Fruit fly (Drosophila melanogaster): ENCODE results near the gene CG14717.

Gene CG14717

DNA sequence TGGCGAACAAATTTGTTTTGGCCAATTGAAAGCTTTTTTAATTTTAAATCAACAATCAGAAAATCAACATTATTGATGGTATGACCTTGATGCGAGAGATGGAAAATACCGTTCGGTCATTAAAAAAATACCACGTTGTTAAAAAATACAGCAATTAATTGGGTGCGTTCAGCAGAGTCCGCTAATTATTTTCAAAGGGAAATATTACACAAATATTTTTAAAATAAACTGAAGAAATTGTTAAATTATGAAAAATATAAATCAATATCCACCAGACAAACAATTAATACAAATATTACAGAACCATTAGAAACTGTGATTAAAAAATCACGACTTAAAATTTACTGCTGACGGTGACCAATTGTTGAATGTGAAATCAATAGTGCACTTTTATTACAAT is 18.3 kb upstream of the CG14717 start, which contains the start of gene CG18476 (continued):
- TF ChIP-seq CG5953 (GFP tag; IDR thresholded peaks at IDR 0.05): peak; percentile 69
- TF ChIP-seq hbn (GFP tag; IDR thresholded peaks at IDR 0.05; ENCODE audit: partially characterized antibody): no peak
- TF ChIP-seq CG18764 (GFP tag; optimal IDR thresholded peaks at IDR 0.05): peak; percentile 87
- TF ChIP-seq CG1792 (GFP tag; optimal IDR thresholded peaks at IDR 0.05): peak; percentile 39
- TF ChIP-seq Sin3A (optimal IDR thresholded peaks at IDR 0.05): no peak
- peak; percentile 79 for TF ChIP-seq ham (GFP tag; IDR thresholded peaks at IDR 0.05)
- peak; percentile 87 for TF ChIP-seq lilli (GFP tag; optimal IDR thresholded peaks at IDR 0.05)
- TF ChIP-seq Doc3 (GFP tag; IDR thresholded peaks at IDR 0.05; ENCODE audit: partially characterized antibody): no peak
- TF ChIP-seq nmo (GFP tag; optimal IDR thresholded peaks at IDR 0.05): peak; percentile 97
- TF ChIP-seq Dek (tag; optimal IDR thresholded peaks at IDR 0.05): peak; percentile 94
- TF ChIP-seq CG18599 (GFP tag; optimal IDR thresholded peaks at IDR 0.05): peak; percentile 91
- no peak for TF ChIP-seq abd-A (tag; optimal IDR thresholded peaks at IDR 0.05)
- peak; percentile 85 for TF ChIP-seq oc (tag; optimal IDR thresholded peaks at IDR 0.05)
- TF ChIP-seq sna (GFP tag; IDR thresholded peaks at IDR 0.05; ENCODE audit: partially characterized antibody): no peak
- TF ChIP-seq HLH4C (GFP tag; IDR thresholded peaks at IDR 0.05; ENCODE audit: partially characterized antibody): no peak
- peak; percentile 96 for TF ChIP-seq unpg (GFP tag; optimal IDR thresholded peaks at IDR 0.05)
- no peak for TF ChIP-seq da (GFP tag; optimal IDR thresholded peaks at IDR 0.05)
- no peak for TF ChIP-seq CG42726 (GFP tag; IDR thresholded peaks at IDR 0.05; ENCODE audit: partially characterized antibody)
- peak; percentile 45 for TF ChIP-seq CG33213 (GFP tag; optimal IDR thresholded peaks at IDR 0.05)
- TF ChIP-seq CG12219 (GFP tag; optimal IDR thresholded peaks at IDR 0.05): peak; percentile 76
- TF ChIP-seq Xrp1 (GFP tag; IDR thresholded peaks at IDR 0.05): peak; percentile 96
- peak; percentile 37 for TF ChIP-seq CG12744 (GFP tag; optimal IDR thresholded peaks at IDR 0.05)
- no peak for TF ChIP-seq Opbp (GFP tag; IDR thresholded peaks at IDR 0.05; ENCODE audit: partially characterized antibody)
- TF ChIP-seq Atf3 (GFP tag; optimal IDR thresholded peaks at IDR 0.05): peak; percentile 52
- TF ChIP-seq cad (GFP tag; optimal IDR thresholded peaks at IDR 0.05): no peak
- peak; percentile 87 for TF ChIP-seq Oaz (GFP tag; IDR thresholded peaks at IDR 0.05)
- peak; percentile 66 for TF ChIP-seq CG10543 (GFP tag; optimal IDR thresholded peaks at IDR 0.05)
- TF ChIP-seq CG4328 (GFP tag; optimal IDR thresholded peaks at IDR 0.05): peak; percentile 75
- peak; percentile 88 for TF ChIP-seq CG9215 (GFP tag; IDR thresholded peaks at IDR 0.05)
- no peak for TF ChIP-seq tll (GFP tag; optimal IDR thresholded peaks at IDR 0.05)
- TF ChIP-seq Med (GFP tag): peak; percentile 94
- peak; percentile 26 for TF ChIP-seq kni (GFP tag; optimal IDR thresholded peaks at IDR 0.05)
- peak; percentile 29 for TF ChIP-seq Jarid2 (GFP tag; optimal IDR thresholded peaks at IDR 0.05)
- TF ChIP-seq CHES-1-like (GFP tag; optimal IDR thresholded peaks at IDR 0.05): peak; percentile 52
- TF ChIP-seq CG11696 (GFP tag; IDR thresholded peaks at IDR 0.05): peak; percentile 82
- TF ChIP-seq fd102C (GFP tag; optimal IDR thresholded peaks at IDR 0.05): peak; percentile 6
- TF ChIP-seq Ada2b (GFP tag; IDR thresholded peaks at IDR 0.05): peak; percentile 96
- peak; percentile 89 for TF ChIP-seq tin (GFP tag; optimal IDR thresholded peaks at IDR 0.05)
- peak; percentile 64 for TF ChIP-seq CG2202 (tag; optimal IDR thresholded peaks at IDR 0.05)
- no peak for TF ChIP-seq CG16813 (GFP tag; IDR thresholded peaks at IDR 0.05; ENCODE audit: partially characterized antibody)
- TF ChIP-seq CG7745 (tag; optimal IDR thresholded peaks at IDR 0.05): no peak
- peak; percentile 38 for TF ChIP-seq disco-r (GFP tag; optimal IDR thresholded peaks at IDR 0.05)
- no peak for TF ChIP-seq unc-4 (GFP tag; IDR thresholded peaks at IDR 0.05; ENCODE audit: partially characterized antibody)
- TF ChIP-seq CG18476 (GFP tag; optimal IDR thresholded peaks at IDR 0.05): peak; percentile 95
- peak; percentile 80 for TF ChIP-seq CG6765 (GFP tag; optimal IDR thresholded peaks at IDR 0.05)
- peak; percentile 90 for TF ChIP-seq CG4617 (GFP tag; optimal IDR thresholded peaks at IDR 0.05; ENCODE audit: borderline replicate concordance)
- TF ChIP-seq Xbp1 (GFP tag; optimal IDR thresholded peaks at IDR 0.05): peak; percentile 93
- TF ChIP-seq CG9876 (GFP tag; optimal IDR thresholded peaks at IDR 0.05): no peak
- TF ChIP-seq CG10267 (tag; optimal IDR thresholded peaks at IDR 0.05): peak; percentile 87
- TF ChIP-seq twi (tag; optimal IDR thresholded peaks at IDR 0.05): peak; percentile 87
